Worm (Caenorhabditis elegans) whole organism, mixed stage, embryonic: ENCODE measurements around the gene bbs-4.
A peak's percentile ranks its signal among the peaks of the same experiment; 100 is the strongest.

Experiments used
- M03D4.4 ChIP-seq: sonication (generic microtip); optimal IDR thresholded peaks from 2 replicates; lab custom pipeline; 2017; ENCODE audit warnings: mild to moderate bottlenecking, missing genetic modification characterization, missing compliant biosample characterization
- bed-3 ChIP-seq: fragments of 200-800 bp; sonication (Bioruptor generic); optimal IDR thresholded peaks from 3 replicates; lab custom pipeline; 2018; ENCODE audit warnings: mild to moderate bottlenecking, missing genetic modification characterization, moderate library complexity, missing compliant biosample characterization
- blmp-1 ChIP-seq: fragments of 150-350 bp; optimal IDR thresholded peaks from 2 replicates; lab custom pipeline; 2014; ENCODE audit warnings: missing biosample characterization, missing genetic modification characterization
- ceh-39 ChIP-seq: fragments of 150-350 bp; optimal IDR thresholded peaks from 2 replicates; lab custom pipeline; 2014; ENCODE audit warnings: missing biosample characterization, missing genetic modification characterization
- ceh-43 ChIP-seq: fragments of 200-800 bp; sonication (Bioruptor generic); optimal IDR thresholded peaks from 2 replicates; lab custom pipeline; 2018; ENCODE audit warnings: mild to moderate bottlenecking, missing genetic modification characterization, moderate library complexity, missing compliant biosample characterization
- ceh-83 ChIP-seq: fragments of 200-800 bp; sonication (Bioruptor generic); optimal IDR thresholded peaks from 2 replicates; lab custom pipeline; 2018; ENCODE audit warnings: mild to moderate bottlenecking, missing genetic modification characterization, missing compliant biosample characterization
- ces-1 ChIP-seq: fragments of 150-350 bp; optimal IDR thresholded peaks from 2 replicates; lab custom pipeline; 2014; ENCODE audit warnings: missing biosample characterization, missing genetic modification reagents, missing genetic modification characterization
- cnd-1 ChIP-seq: fragments of 200-800 bp; sonication (Bioruptor generic); optimal IDR thresholded peaks from 2 replicates; lab custom pipeline; 2018; ENCODE audit warnings: mild to moderate bottlenecking, missing genetic modification characterization, missing compliant biosample characterization
- drap-1 ChIP-seq: fragments of 200-800 bp; sonication (Bioruptor generic); optimal IDR thresholded peaks from 3 replicates; lab custom pipeline; 2018; ENCODE audit warnings: mild to moderate bottlenecking, missing genetic modification characterization, missing compliant biosample characterization
- elt-1 ChIP-seq: sonication (generic microtip); optimal IDR thresholded peaks from 2 replicates; lab custom pipeline; 2017; ENCODE audit warnings: missing genetic modification characterization, mild to moderate bottlenecking, missing compliant biosample characterization, antibody characterized with exemption, moderate library complexity, borderline replicate concordance; ENCODE audit not compliant: insufficient read depth
- elt-3 ChIP-seq: fragments of 150-350 bp; optimal IDR thresholded peaks from 2 replicates; lab custom pipeline; 2014; ENCODE audit warnings: missing biosample characterization, missing genetic modification characterization
- flh-1 ChIP-seq: fragments of 200-800 bp; sonication (Bioruptor generic); optimal IDR thresholded peaks from 2 replicates; lab custom pipeline; 2018; ENCODE audit warnings: mild to moderate bottlenecking, missing genetic modification characterization, moderate library complexity, missing compliant biosample characterization
- ham-2 ChIP-seq: fragments of 200-800 bp; sonication (Bioruptor generic); optimal IDR thresholded peaks from 2 replicates; lab custom pipeline; 2018; ENCODE audit warnings: mild to moderate bottlenecking, missing genetic modification characterization, missing compliant biosample characterization
- hlh-1 ChIP-seq: fragments of 150-350 bp; optimal IDR thresholded peaks from 2 replicates; lab custom pipeline; 2014; ENCODE audit warnings: missing biosample characterization, missing genetic modification reagents, missing genetic modification characterization
- lin-13 ChIP-seq: fragments of 150-350 bp; optimal IDR thresholded peaks from 2 replicates; lab custom pipeline; 2014; ENCODE audit warnings: missing biosample characterization, missing genetic modification characterization
- lin-32 ChIP-seq: fragments of 200-800 bp; sonication (Bioruptor generic); optimal IDR thresholded peaks from 2 replicates; lab custom pipeline; 2018; ENCODE audit warnings: mild to moderate bottlenecking, missing genetic modification characterization, missing compliant biosample characterization
- lsy-2 ChIP-seq: fragments of 150-350 bp; optimal IDR thresholded peaks from 2 replicates; lab custom pipeline; 2014; ENCODE audit warnings: missing biosample characterization, missing genetic modification characterization
- mab-5 ChIP-seq: fragments of 150-350 bp; optimal IDR thresholded peaks from 2 replicates; lab custom pipeline; 2014; ENCODE audit warnings: missing biosample characterization, missing genetic modification characterization
- mep-1 ChIP-seq: fragments of 150-350 bp; optimal IDR thresholded peaks from 2 replicates; lab custom pipeline; 2017; ENCODE audit warnings: missing biosample characterization, missing genetic modification reagents, missing genetic modification characterization, inconsistent platforms
- mls-2 ChIP-seq: sonication (generic microtip); optimal IDR thresholded peaks from 2 replicates; lab custom pipeline; 2016; ENCODE audit warnings: mild to moderate bottlenecking, missing genetic modification characterization, moderate library complexity, missing compliant biosample characterization
- nhr-12 ChIP-seq: fragments of 150-350 bp; optimal IDR thresholded peaks from 2 replicates; lab custom pipeline; 2014; ENCODE audit warnings: missing biosample characterization, missing genetic modification characterization
- nhr-2 ChIP-seq: fragments of 150-350 bp; optimal IDR thresholded peaks from 2 replicates; lab custom pipeline; 2014; ENCODE audit warnings: missing biosample characterization, missing genetic modification characterization
- nhr-237 ChIP-seq: fragments of 150-350 bp; optimal IDR thresholded peaks from 2 replicates; lab custom pipeline; 2014; ENCODE audit warnings: missing biosample characterization, missing genetic modification characterization
- nhr-28 ChIP-seq: fragments of 150-350 bp; optimal IDR thresholded peaks from 2 replicates; lab custom pipeline; 2014; ENCODE audit warnings: missing biosample characterization, missing genetic modification characterization
- nhr-76 ChIP-seq: sonication (generic microtip); optimal IDR thresholded peaks from 2 replicates; lab custom pipeline; 2017; ENCODE audit warnings: missing biosample characterization, missing genetic modification characterization
- pha-4 ChIP-seq: fragments of 150-350 bp; optimal IDR thresholded peaks from 2 replicates; lab custom pipeline; 2018; ENCODE audit warnings: missing biosample characterization, missing genetic modification reagents, missing genetic modification characterization
- sem-2 ChIP-seq: fragments of 200-800 bp; sonication (Bioruptor generic); optimal IDR thresholded peaks from 2 replicates; lab custom pipeline; 2018; ENCODE audit warnings: mild to moderate bottlenecking, missing genetic modification characterization, missing compliant biosample characterization
- snpc-4 ChIP-seq: fragments of 150-350 bp; optimal IDR thresholded peaks from 2 replicates; lab custom pipeline; 2014; ENCODE audit warnings: missing biosample characterization, missing genetic modification characterization
- sptf-1 ChIP-seq: sonication (generic microtip); optimal IDR thresholded peaks from 2 replicates; lab custom pipeline; 2017; ENCODE audit warnings: mild to moderate bottlenecking, missing genetic modification characterization, moderate library complexity, missing compliant biosample characterization
- tbx-8 ChIP-seq: fragments of 200-800 bp; sonication (Bioruptor generic); optimal IDR thresholded peaks from 2 replicates; lab custom pipeline; 2018; ENCODE audit warnings: mild to moderate bottlenecking, missing genetic modification characterization, moderate library complexity, missing compliant biosample characterization
- unc-120 ChIP-seq: sonication (generic microtip); optimal IDR thresholded peaks from 2 replicates; lab custom pipeline; 2017; ENCODE audit warnings: missing genetic modification characterization, missing compliant biosample characterization; ENCODE audit not compliant: poor library complexity, severe bottlenecking
- unc-39 ChIP-seq: fragments of 150-350 bp; optimal IDR thresholded peaks from 2 replicates; lab custom pipeline; 2014; ENCODE audit warnings: missing biosample characterization, missing genetic modification characterization
- unc-62 ChIP-seq: fragments of 150-350 bp; optimal IDR thresholded peaks from 2 replicates; lab custom pipeline; 2014; ENCODE audit warnings: missing biosample characterization, missing genetic modification reagents, missing genetic modification characterization
- zip-8 ChIP-seq: fragments of 150-350 bp; optimal IDR thresholded peaks from 2 replicates; lab custom pipeline; 2014; ENCODE audit warnings: missing biosample characterization, missing genetic modification characterization
- ztf-11 ChIP-seq: fragments of 150-350 bp; optimal IDR thresholded peaks from 2 replicates; lab custom pipeline; 2014; ENCODE audit warnings: missing biosample characterization, missing genetic modification characterization

bbs-4 gene

ce11 chrIII:9642110-9642509, 30.1 kb upstream of the bbs-4 start:
- no peak for TF ChIP-seq sem-2
- peak; percentile 58 for TF ChIP-seq elt-1 (tag; lab: Kevin White, UChicago)
- TF ChIP-seq flh-1 (GFP tag; lab: Kevin White, UChicago), result no peak
- no peak for TF ChIP-seq unc-62 (GFP tag; lab: Kevin White, UChicago)
- TF ChIP-seq ham-2, result peak; percentile 87
- TF ChIP-seq mls-2 (tag; lab: Kevin White, UChicago), result no peak
- TF ChIP-seq, all 35 proteins: peak for 2

DNA sequence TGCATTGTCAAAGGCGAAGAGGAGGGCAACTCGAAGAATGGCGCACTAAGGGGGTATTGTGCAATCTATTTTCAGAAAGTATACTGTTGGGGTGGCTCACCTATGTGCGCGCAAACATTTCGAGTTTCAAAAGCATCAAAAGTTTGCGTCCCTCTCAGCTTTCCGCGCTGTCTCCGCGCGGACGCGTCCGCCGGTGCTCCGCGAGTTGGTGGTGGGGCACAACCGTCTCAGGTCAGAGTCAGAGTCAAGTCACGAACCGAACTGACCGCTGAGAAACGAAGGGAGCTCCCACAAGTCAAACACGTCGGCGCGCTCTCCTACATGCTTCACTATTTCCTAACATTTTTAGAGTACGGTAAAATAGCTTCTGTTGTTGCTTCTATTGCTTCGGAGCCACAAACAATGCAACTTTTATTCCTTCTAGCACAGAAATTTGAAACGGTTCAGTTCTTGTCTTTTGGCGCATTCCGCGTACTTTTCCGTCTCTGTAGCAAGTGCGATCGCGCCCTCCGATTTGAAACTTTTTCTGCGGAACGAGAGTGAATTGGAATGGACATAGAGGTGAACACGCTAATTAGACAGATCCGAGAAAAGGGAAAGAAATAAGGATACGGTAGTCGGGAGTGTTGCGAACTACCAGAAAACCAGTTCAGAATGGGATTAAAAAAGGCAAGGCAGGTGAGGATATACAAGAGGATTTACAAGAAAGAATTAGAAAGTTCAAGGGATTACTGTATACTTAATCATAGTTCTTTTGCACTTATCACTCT, 27.5 kb upstream of the bbs-4 start:
- peak; percentile 43 for TF ChIP-seq blmp-1 (tag; lab: Kevin White, UChicago)
- TF ChIP-seq zip-8, result no peak
- no peak for TF ChIP-seq nhr-237 (tag; lab: Kevin White, UChicago)
- TF ChIP-seq hlh-1 (tag; lab: Kevin White, UChicago), result no peak
- no peak for TF ChIP-seq elt-3 (tag; lab: Kevin White, UChicago)
- TF ChIP-seq mab-5 (tag; lab: Kevin White, UChicago), result no peak
- no peak for TF ChIP-seq ceh-43 (GFP tag; lab: Kevin White, UChicago)

ce11 chrIII:9638159-9638754, 26.3 kb upstream of the bbs-4 start:
- TF ChIP-seq snpc-4 (tag; lab: Kevin White, UChicago) (no peak), lsy-2 (tag; lab: Kevin White, UChicago) (no peak), lin-32 (GFP tag; lab: Kevin White, UChicago) (no peak)
- TF ChIP-seq, all 35 proteins: peak for 0

ce11 chrIII:9637016-9637415, 25.0 kb upstream of the bbs-4 start, which contains the start of gene gei-13:
Gene gei-13 (minus strand): TSS chrIII:9637116.
- TF ChIP-seq blmp-1 (tag; lab: Kevin White, UChicago) (no peak), mls-2 (tag; lab: Kevin White, UChicago) (no peak), unc-120 (tag; lab: Kevin White, UChicago) (no peak), sptf-1 (tag; lab: Kevin White, UChicago) (no peak), zip-8 (no peak), unc-62 (GFP tag; lab: Kevin White, UChicago) (no peak), nhr-12 (tag; lab: Kevin White, UChicago) (no peak), mab-5 (tag; lab: Kevin White, UChicago) (no peak)

ce11 chrIII:9631117-9631655, 19.2 kb upstream of the bbs-4 start, which contains the start of gene ubc-7:
Gene ubc-7 (minus strand): TSS chrIII:9631167.
- TF ChIP-seq nhr-28 (tag; lab: Kevin White, UChicago) (no peak), drap-1 (no peak), sptf-1 (tag; lab: Kevin White, UChicago) (peak; percentile 13), lsy-2 (tag; lab: Kevin White, UChicago) (peak; percentile 77), ham-2 (no peak), pha-4 (peak; percentile 70), nhr-12 (tag; lab: Kevin White, UChicago) (no peak), nhr-237 (tag; lab: Kevin White, UChicago) (peak; percentile 63), sem-2 (no peak), flh-1 (GFP tag; lab: Kevin White, UChicago) (no peak), lin-32 (GFP tag; lab: Kevin White, UChicago) (no peak), ceh-43 (GFP tag; lab: Kevin White, UChicago) (no peak), ceh-83 (GFP tag; lab: Kevin White, UChicago) (no peak), ces-1 (GFP tag; lab: Kevin White, UChicago) (peak; percentile 67), unc-39 (tag; lab: Kevin White, UChicago) (no peak), hlh-1 (tag; lab: Kevin White, UChicago) (no peak), zip-8 (no peak), M03D4.4 (no peak), ceh-39 (tag; lab: Kevin White, UChicago) (no peak), unc-62 (GFP tag; lab: Kevin White, UChicago) (no peak), unc-120 (tag; lab: Kevin White, UChicago) (peak; percentile 5), mls-2 (tag; lab: Kevin White, UChicago) (no peak), snpc-4 (tag; lab: Kevin White, UChicago) (no peak), bed-3 (GFP tag; lab: Kevin White, UChicago) (no peak), tbx-8 (GFP tag; lab: Kevin White, UChicago) (no peak), nhr-2 (no peak), elt-1 (tag; lab: Kevin White, UChicago) (no peak), blmp-1 (tag; lab: Kevin White, UChicago) (peak; percentile 85), mab-5 (tag; lab: Kevin White, UChicago) (peak; percentile 19), elt-3 (tag; lab: Kevin White, UChicago) (no peak), mep-1 (tag; lab: Kevin White, UChicago) (peak; percentile 75), lin-13 (tag; lab: Kevin White, UChicago) (peak; percentile 8), ztf-11 (tag; lab: Kevin White, UChicago) (no peak), cnd-1 (no peak), nhr-76 (tag; lab: Kevin White, UChicago) (no peak)
